Fruit fly (Drosophila melanogaster) whole organism, embryonic: ENCODE results near the gene CG12177.

Experiments
- Bdp1 ChIP-seq: fragments of 200-800 bp; sonication (Bioruptor generic); optimal IDR thresholded peaks from 3 replicates; lab custom pipeline; 2016; ENCODE audit warnings: missing biosample characterization, missing genetic modification characterization
- CG11085 ChIP-seq: fragments of 200-800 bp; sonication (Bioruptor generic); IDR thresholded peaks from 2 replicates; pipeline ENCODE4 v1.3.6; 2022; ENCODE audit warnings: missing biosample characterization, missing genetic modification characterization
- CG11560 ChIP-seq: fragments of 200-800 bp; sonication (Bioruptor generic); IDR thresholded peaks from 3 replicates; pipeline ENCODE4 v1.3.6; 2022; ENCODE audit warnings: missing biosample characterization, missing genetic modification characterization
- CG12219 ChIP-seq: fragments of 200-800 bp; sonication (Bioruptor generic); optimal IDR thresholded peaks from 3 replicates; lab custom pipeline; 2018; ENCODE audit warnings: missing biosample characterization, mild to moderate bottlenecking, missing genetic modification characterization
- CG12236 ChIP-seq: fragments of 200-800 bp; sonication (Bioruptor generic); optimal IDR thresholded peaks from 2 replicates; lab custom pipeline; 2016; ENCODE audit warnings: missing biosample characterization, missing genetic modification characterization
- CG12391 ChIP-seq: fragments of 200-800 bp; sonication (Bioruptor generic); optimal IDR thresholded peaks from 3 replicates; lab custom pipeline; 2018; ENCODE audit warnings: missing biosample characterization, mild to moderate bottlenecking, missing genetic modification characterization, moderate library complexity
- CG13424 ChIP-seq: fragments of 200-800 bp; sonication (Bioruptor generic); optimal IDR thresholded peaks from 2 replicates; lab custom pipeline; 2019; ENCODE audit warnings: missing biosample characterization, mild to moderate bottlenecking, missing genetic modification characterization, moderate library complexity
- CG14441 ChIP-seq: fragments of 200-800 bp; sonication (Bioruptor generic); IDR thresholded peaks from 2 replicates; pipeline ENCODE4 v1.3.6; 2022; ENCODE audit warnings: missing biosample characterization, missing genetic modification characterization
- CG15011 ChIP-seq: fragments of 200-800 bp; sonication (Bioruptor generic); optimal IDR thresholded peaks from 3 replicates; lab custom pipeline; 2018; ENCODE audit warnings: missing biosample characterization, mild to moderate bottlenecking, missing genetic modification characterization
- CG17361 ChIP-seq: fragments of 200-800 bp; sonication (Bioruptor generic); IDR thresholded peaks from 3 replicates; pipeline ENCODE4 v1.3.6; 2022; ENCODE audit warnings: missing biosample characterization, missing genetic modification characterization
- CG18619 ChIP-seq: fragments of 200-800 bp; sonication (Bioruptor generic); optimal IDR thresholded peaks from 3 replicates; lab custom pipeline; 2017; ENCODE audit warnings: missing biosample characterization, mild to moderate bottlenecking, missing genetic modification characterization
- CG2202 ChIP-seq: fragments of 200-800 bp; sonication (Bioruptor generic); optimal IDR thresholded peaks from 2 replicates; lab custom pipeline; 2018; ENCODE audit warnings: missing biosample characterization, mild to moderate bottlenecking, missing genetic modification characterization
- CG30020 ChIP-seq: fragments of 200-800 bp; optimal IDR thresholded peaks from 2 replicates; lab custom pipeline; 2019; ENCODE audit warnings: missing biosample characterization, mild to moderate bottlenecking, missing genetic modification characterization, moderate library complexity
- CG30403 ChIP-seq: fragments of 200-800 bp; sonication (Bioruptor generic); optimal IDR thresholded peaks from 3 replicates; lab custom pipeline; 2016; ENCODE audit warnings: missing biosample characterization, missing genetic modification characterization
- CG34376 ChIP-seq: fragments of 200-800 bp; sonication (Bioruptor generic); optimal IDR thresholded peaks from 2 replicates; lab custom pipeline; 2018; ENCODE audit warnings: missing biosample characterization, mild to moderate bottlenecking, missing genetic modification characterization
- CG8388 ChIP-seq: fragments of 200-800 bp; sonication (Bioruptor generic); optimal IDR thresholded peaks from 2 replicates; lab custom pipeline; 2019; ENCODE audit warnings: missing biosample characterization, mild to moderate bottlenecking, missing genetic modification characterization, moderate library complexity
- CG8944 ChIP-seq: fragments of 200-800 bp; sonication (Bioruptor generic); optimal IDR thresholded peaks from 3 replicates; lab custom pipeline; 2016; ENCODE audit warnings: missing biosample characterization, missing genetic modification characterization
- CG9817 ChIP-seq: fragments of 200-800 bp; sonication (Bioruptor generic); optimal IDR thresholded peaks from 2 replicates; lab custom pipeline; 2018; ENCODE audit warnings: missing biosample characterization, mild to moderate bottlenecking, missing genetic modification characterization, moderate library complexity
- CG9932 ChIP-seq: fragments of 200-800 bp; sonication (Bioruptor generic); IDR thresholded peaks from 2 replicates; pipeline ENCODE4 v1.3.6; 2022; ENCODE audit warnings: missing biosample characterization, missing genetic modification characterization
- CrebB ChIP-seq: fragments of 200-800 bp; sonication (Bioruptor generic); optimal IDR thresholded peaks from 3 replicates; lab custom pipeline; 2018; ENCODE audit warnings: missing biosample characterization, mild to moderate bottlenecking, missing genetic modification characterization
- D19A ChIP-seq: fragments of 200-800 bp; optimal IDR thresholded peaks from 3 replicates; lab custom pipeline; 2019; ENCODE audit warnings: missing biosample characterization, mild to moderate bottlenecking, missing genetic modification characterization, moderate library complexity
- Ets97D ChIP-seq: fragments of 200-800 bp; sonication (Bioruptor generic); optimal IDR thresholded peaks from 3 replicates; lab custom pipeline; 2016; ENCODE audit warnings: missing biosample characterization, missing genetic modification characterization
- Fer3 ChIP-seq: fragments of 200-800 bp; sonication (Bioruptor generic); optimal IDR thresholded peaks from 2 replicates; lab custom pipeline; 2018; ENCODE audit warnings: missing biosample characterization, mild to moderate bottlenecking, missing genetic modification characterization, moderate library complexity
- Hand ChIP-seq: fragments of 200-800 bp; sonication (Bioruptor generic); optimal IDR thresholded peaks from 2 replicates; lab custom pipeline; 2017; ENCODE audit warnings: mild to moderate bottlenecking, missing biosample characterization, missing genetic modification reagents, missing genetic modification characterization
- NK7.1 ChIP-seq: fragments of 200-800 bp; sonication (Bioruptor generic); optimal IDR thresholded peaks from 3 replicates; lab custom pipeline; 2016; ENCODE audit warnings: missing biosample characterization, missing genetic modification characterization
- Neu2 ChIP-seq: fragments of 200-800 bp; sonication (Bioruptor generic); optimal IDR thresholded peaks from 3 replicates; lab custom pipeline; 2016; ENCODE audit warnings: missing biosample characterization, missing genetic modification characterization, borderline replicate concordance
- Poxn ChIP-seq: fragments of 200-800 bp; sonication (Bioruptor generic); IDR thresholded peaks from 2 replicates; pipeline ENCODE4 v1.3.6; 2022; ENCODE audit warnings: missing biosample characterization, missing genetic modification characterization
- Ptx1 ChIP-seq: fragments of 200-800 bp; sonication (Bioruptor generic); IDR thresholded peaks from 2 replicates; pipeline ENCODE4 v1.3.6; 2022; ENCODE audit warnings: missing biosample characterization, missing genetic modification characterization
- Rfx ChIP-seq: fragments of 200-800 bp; sonication (Bioruptor generic); IDR thresholded peaks from 2 replicates; pipeline ENCODE4 v1.3.6; 2022; ENCODE audit warnings: missing biosample characterization, missing genetic modification characterization
- Rx ChIP-seq: fragments of 200-800 bp; sonication (Bioruptor generic); IDR thresholded peaks from 2 replicates; pipeline ENCODE4 v1.3.6; 2022; ENCODE audit warnings: missing biosample characterization, missing genetic modification characterization
- Tbp ChIP-seq: fragments of >200 bp; optimal IDR thresholded peaks from 2 replicates; lab custom pipeline; 2018; ENCODE audit warnings: missing biosample characterization, missing genetic modification characterization
- aop ChIP-seq: fragments of 200-800 bp; sonication (Bioruptor generic); IDR thresholded peaks from 2 replicates; pipeline ENCODE4 v1.3.6; 2022; ENCODE audit warnings: missing biosample characterization, missing genetic modification characterization
- cg ChIP-seq: fragments of 200-800 bp; sonication (Bioruptor generic); optimal IDR thresholded peaks from 3 replicates; lab custom pipeline; 2019; ENCODE audit warnings: missing biosample characterization, mild to moderate bottlenecking, missing genetic modification characterization, moderate library complexity
- chinmo ChIP-seq: fragments of 200-800 bp; sonication (Bioruptor generic); IDR thresholded peaks from 4 replicates; pipeline ENCODE4 v1.3.6; 2022; ENCODE audit warnings: missing biosample characterization, missing genetic modification characterization; ENCODE audit not compliant: partially characterized antibody
- da ChIP-seq: fragments of 200-800 bp; sonication (Bioruptor generic); optimal IDR thresholded peaks from 2 replicates; lab custom pipeline; 2016; ENCODE audit warnings: missing biosample characterization, missing genetic modification characterization
- disco-r ChIP-seq: fragments of 200-800 bp; sonication (Bioruptor generic); optimal IDR thresholded peaks from 2 replicates; lab custom pipeline; 2016; ENCODE audit warnings: missing biosample characterization, missing genetic modification characterization
- ewg ChIP-seq: fragments of 200-800 bp; sonication (Bioruptor generic); optimal IDR thresholded peaks from 3 replicates; lab custom pipeline; 2017; ENCODE audit warnings: mild to moderate bottlenecking, missing biosample characterization, missing genetic modification reagents, missing genetic modification characterization
- gcm ChIP-seq: fragments of 200-800 bp; sonication (Bioruptor generic); optimal IDR thresholded peaks from 2 replicates; lab custom pipeline; 2019; ENCODE audit warnings: missing biosample characterization, mild to moderate bottlenecking, missing genetic modification characterization, moderate library complexity
- gt ChIP-seq: fragments of 200-800 bp; sonication (Bioruptor generic); IDR thresholded peaks from 2 replicates; pipeline ENCODE4 v1.3.6; 2022; ENCODE audit warnings: missing biosample characterization, missing genetic modification characterization
- jumu ChIP-seq: fragments of 200-800 bp; sonication (Bioruptor generic); optimal IDR thresholded peaks from 3 replicates; lab custom pipeline; 2016; ENCODE audit warnings: missing biosample characterization, missing genetic modification characterization
- lab ChIP-seq: fragments of 200-800 bp; sonication (Bioruptor generic); optimal IDR thresholded peaks from 3 replicates; lab custom pipeline; 2017; ENCODE audit warnings: missing biosample characterization, missing genetic modification characterization, mild to moderate bottlenecking, moderate library complexity, missing genetic modification reagents
- mirr ChIP-seq: fragments of 200-800 bp; sonication (Bioruptor generic); optimal IDR thresholded peaks from 3 replicates; lab custom pipeline; 2018; ENCODE audit warnings: missing biosample characterization, mild to moderate bottlenecking, missing genetic modification characterization
- odd ChIP-seq: fragments of 200-800 bp; sonication (Bioruptor generic); optimal IDR thresholded peaks from 2 replicates; lab custom pipeline; 2017; ENCODE audit warnings: missing biosample characterization, mild to moderate bottlenecking, missing genetic modification characterization
- pita ChIP-seq: fragments of 200-800 bp; sonication (Bioruptor generic); optimal IDR thresholded peaks from 2 replicates; lab custom pipeline; 2017; ENCODE audit warnings: missing biosample characterization, mild to moderate bottlenecking, missing genetic modification characterization
- prd ChIP-seq, 3 experiments: fragments of >200 bp in 2 of 3; fragments of 200-800 bp in 1 of 3; sonication (Bioruptor generic) in 1 of 3; optimal IDR thresholded peaks in 2 of 3; IDR thresholded peaks in 1 of 3; 2 replicates in 2 of 3; 3 replicates in 1 of 3; pipeline versions ENCODE4 v1.3.6 to Lab custom; 2017 to 2022; ENCODE audit warnings: missing biosample characterization in 1 of 3, missing genetic modification characterization in 1 of 3
- repo ChIP-seq: fragments of 200-800 bp; sonication (Bioruptor generic); optimal IDR thresholded peaks from 2 replicates; lab custom pipeline; 2016; ENCODE audit warnings: missing biosample characterization, missing genetic modification characterization
- ro ChIP-seq: fragments of 200-800 bp; sonication (Bioruptor generic); IDR thresholded peaks from 2 replicates; pipeline ENCODE4 v1.3.6; 2022; ENCODE audit warnings: missing biosample characterization, missing genetic modification characterization
- salm ChIP-seq: fragments of 200-800 bp; sonication (Bioruptor generic); optimal IDR thresholded peaks from 2 replicates; lab custom pipeline; 2018; ENCODE audit warnings: missing biosample characterization, mild to moderate bottlenecking, missing genetic modification characterization
- sc ChIP-seq, 3 experiments: fragments of >200 bp in 2 of 3; fragments of 200-800 bp in 1 of 3; sonication (Bioruptor generic) in 1 of 3; optimal IDR thresholded peaks; 2 replicates in 2 of 3; 3 replicates in 1 of 3; lab custom pipeline; 2017; ENCODE audit warnings: mild to moderate bottlenecking in 1 of 3, missing biosample characterization in 1 of 3, missing genetic modification characterization in 1 of 3, missing genetic modification reagents in 1 of 3
- sna ChIP-seq: fragments of 200-800 bp; sonication (Bioruptor generic); IDR thresholded peaks from 2 replicates; pipeline ENCODE4 v1.3.6; 2022; ENCODE audit warnings: missing biosample characterization, missing genetic modification characterization; ENCODE audit not compliant: partially characterized antibody

Gene CG12177

DNA sequence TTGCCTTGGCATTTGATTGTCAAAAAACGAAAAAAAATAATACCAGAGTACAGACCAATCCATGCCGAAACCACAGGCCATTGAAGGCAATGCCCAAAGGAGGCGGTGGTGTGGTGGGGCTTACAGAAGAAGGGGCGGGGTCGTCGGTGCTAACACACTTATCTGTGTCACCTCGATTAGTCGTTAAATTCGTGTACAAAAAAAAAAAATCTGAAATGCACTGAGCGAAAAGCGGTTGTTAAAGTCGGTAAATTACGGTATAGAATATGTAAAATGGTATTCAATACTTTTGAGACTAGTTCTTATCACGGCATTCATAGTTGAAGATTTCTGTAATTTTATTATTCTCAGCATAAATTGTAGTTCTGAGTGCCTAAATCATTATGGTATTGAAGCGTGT lies 36.3 kb downstream of the CG12177 start (continued):
- TF ChIP-seq chinmo (0 out of 4 replicates have a peak, but pooled peaks have one; percentile 59), Neu2 (GFP tag; lab: Kevin White, UChicago) (no peak), Ptx1 (peak; percentile 79), sc (optimal IDR thresholded peaks at IDR 0.05; lab: Kevin White, UChicago) (no peak), sc (GFP tag; optimal IDR thresholded peaks at IDR 0.05; lab: Kevin White, UChicago) (no peak), Bdp1 (GFP tag; lab: Kevin White, UChicago) (peak; percentile 2), prd (optimal IDR thresholded peaks at IDR 0.05; lab: Kevin White, UChicago) (no peak), prd (GFP tag; IDR thresholded peaks at IDR 0.05; lab: Robert Waterston, UW) (peak; percentile 81), CG30020 (tag; lab: Kevin White, UChicago) (no peak), aop (GFP tag; lab: Robert Waterston, UW) (no peak), cg (GFP tag; lab: Kevin White, UChicago) (no peak), CG8944 (no peak), gt (GFP tag; lab: Robert Waterston, UW) (no peak), Ets97D (GFP tag; lab: Kevin White, UChicago) (peak; percentile 3), pita (no peak), Tbp (GFP tag; lab: Kevin White, UChicago) (no peak), Fer3 (tag; lab: Kevin White, UChicago) (peak; percentile 51), D19A (tag; lab: Kevin White, UChicago) (peak; percentile 24), disco-r (GFP tag; lab: Kevin White, UChicago) (no peak), CG30403 (peak; percentile 54), CG14441 (GFP tag; lab: Robert Waterston, UW) (peak; percentile 70), odd (GFP tag; lab: Kevin White, UChicago) (no peak), CG8388 (GFP tag; lab: Kevin White, UChicago) (peak; percentile 44), lab (GFP tag; lab: Kevin White, UChicago) (peak; percentile 83), jumu (peak; percentile 21), da (GFP tag; lab: Kevin White, UChicago) (peak; percentile 5), NK7.1 (peak; percentile 52), CG9932 (GFP tag; lab: Robert Waterston, UW) (no peak), gcm (GFP tag; lab: Kevin White, UChicago) (no peak), CG17361 (GFP tag; lab: Robert Waterston, UW) (peak; percentile 60), repo (GFP tag; lab: Kevin White, UChicago) (no peak), Rx (0 out of 2 replicates have a peak, but pooled peaks have one; percentile 42), sna (GFP tag; lab: Robert Waterston, UW) (no peak), Poxn (GFP tag; lab: Robert Waterston, UW) (no peak), CG12219 (GFP tag; lab: Kevin White, UChicago) (peak; percentile 36), CG13424 (tag; lab: Kevin White, UChicago) (peak; percentile 35), CG2202 (tag; lab: Kevin White, UChicago) (no peak), CG9817 (tag; lab: Kevin White, UChicago) (no peak), mirr (peak; percentile 23), CrebB (tag; lab: Kevin White, UChicago) (no peak), CG11560 (tag; lab: Robert Waterston, UW) (no peak), CG12391 (tag; lab: Kevin White, UChicago) (peak; percentile 47), ro (GFP tag; lab: Robert Waterston, UW) (no peak), CG34376 (GFP tag; lab: Kevin White, UChicago) (peak; percentile 68), salm (tag; lab: Kevin White, UChicago) (no peak), Hand (GFP tag; lab: Kevin White, UChicago) (no peak), CG11085 (GFP tag; lab: Robert Waterston, UW) (no peak), CG15011 (GFP tag; lab: Kevin White, UChicago) (peak; percentile 30), ewg (no peak), CG18619 (peak; percentile 1), CG12236 (no peak), Rfx (GFP tag; lab: Robert Waterston, UW) (peak; percentile 80)
